Worm (Caenorhabditis elegans) whole organism, L2 larva: ENCODE results near the gene btb-7.

Experiments
- C34F6.9 ChIP-seq: fragments of 150-350 bp; optimal IDR thresholded peaks from 2 replicates; lab custom pipeline; 2014; ENCODE audit warnings: missing biosample characterization, missing genetic modification characterization
- F13H6.1 ChIP-seq: sonication (generic microtip); optimal IDR thresholded peaks from 2 replicates; lab custom pipeline; 2016; ENCODE audit warnings: missing genetic modification characterization, missing compliant biosample characterization
- Y55F3AM.14 ChIP-seq: fragments of 200-800 bp; sonication (Bioruptor generic); optimal IDR thresholded peaks from 2 replicates; lab custom pipeline; 2018; ENCODE audit warnings: mild to moderate bottlenecking, missing genetic modification characterization, missing compliant biosample characterization
- ZK546.5 ChIP-seq: sonication (generic microtip); optimal IDR thresholded peaks from 2 replicates; lab custom pipeline; 2017; ENCODE audit warnings: missing biosample characterization, missing genetic modification characterization
- alr-1 ChIP-seq: fragments of 150-350 bp; optimal IDR thresholded peaks from 2 replicates; lab custom pipeline; 2014; ENCODE audit warnings: missing biosample characterization, missing genetic modification characterization
- ama-1 ChIP-seq: fragments of 150-350 bp; optimal IDR thresholded peaks from 2 replicates; lab custom pipeline; 2018; ENCODE audit warnings: inconsistent platforms
- blmp-1 ChIP-seq: sonication (generic microtip); optimal IDR thresholded peaks from 2 replicates; lab custom pipeline; 2017; ENCODE audit warnings: missing genetic modification characterization, mild to moderate bottlenecking, missing compliant biosample characterization, antibody characterized with exemption, moderate library complexity; ENCODE audit not compliant: insufficient read depth
- ceh-16 ChIP-seq: fragments of 150-350 bp; optimal IDR thresholded peaks from 2 replicates; lab custom pipeline; 2014; ENCODE audit warnings: missing biosample characterization, missing genetic modification characterization
- ceh-82 ChIP-seq: fragments of 150-350 bp; optimal IDR thresholded peaks from 2 replicates; lab custom pipeline; 2014; ENCODE audit warnings: missing biosample characterization, missing genetic modification characterization
- dmd-4 ChIP-seq: sonication (generic microtip); optimal IDR thresholded peaks from 2 replicates; lab custom pipeline; 2017; ENCODE audit warnings: missing biosample characterization, missing genetic modification characterization
- egl-27 ChIP-seq: sonication (generic microtip); optimal IDR thresholded peaks from 3 replicates; lab custom pipeline; 2017; ENCODE audit warnings: missing biosample characterization, missing genetic modification reagents, missing genetic modification characterization
- elt-1 ChIP-seq: fragments of 150-350 bp; optimal IDR thresholded peaks from 2 replicates; lab custom pipeline; 2014; ENCODE audit warnings: missing biosample characterization, missing genetic modification characterization
- elt-3 ChIP-seq: sonication (generic microtip); optimal IDR thresholded peaks from 2 replicates; lab custom pipeline; 2017; ENCODE audit warnings: missing biosample characterization, missing genetic modification characterization
- fos-1 ChIP-seq: fragments of 150-350 bp; optimal IDR thresholded peaks from 2 replicates; lab custom pipeline; 2014; ENCODE audit warnings: missing biosample characterization, missing genetic modification characterization
- gmeb-1 ChIP-seq: fragments of 150-350 bp; optimal IDR thresholded peaks from 2 replicates; lab custom pipeline; 2014; ENCODE audit warnings: missing biosample characterization, missing genetic modification characterization
- lin-11 ChIP-seq: fragments of 150-350 bp; sonication (generic microtip); optimal IDR thresholded peaks from 2 replicates; lab custom pipeline; 2014; ENCODE audit warnings: missing biosample characterization, missing genetic modification characterization, inconsistent platforms, mixed read lengths
- lin-39 ChIP-seq: fragments of 150-350 bp; optimal IDR thresholded peaks from 2 replicates; lab custom pipeline; 2014; ENCODE audit warnings: missing biosample characterization, missing genetic modification reagents, missing genetic modification characterization
- lsy-2 ChIP-seq, 2 experiments: fragments of 150-350 bp in 1 of 2; sonication (generic microtip) in 1 of 2; optimal IDR thresholded peaks; 2 replicates each; lab custom pipeline; 2014 to 2017; ENCODE audit warnings: missing biosample characterization in 2 of 2, missing genetic modification characterization in 2 of 2
- nhr-10 ChIP-seq: sonication (generic microtip); optimal IDR thresholded peaks from 2 replicates; lab custom pipeline; 2017; ENCODE audit warnings: missing biosample characterization, missing genetic modification characterization
- nhr-12 ChIP-seq: fragments of 150-350 bp; optimal IDR thresholded peaks from 2 replicates; lab custom pipeline; 2014; ENCODE audit warnings: missing biosample characterization, missing genetic modification characterization
- nhr-129 ChIP-seq: fragments of 150-350 bp; optimal IDR thresholded peaks from 2 replicates; lab custom pipeline; 2014; ENCODE audit warnings: missing biosample characterization, missing genetic modification characterization
- nhr-23 ChIP-seq: fragments of 150-350 bp; optimal IDR thresholded peaks from 2 replicates; lab custom pipeline; 2014; ENCODE audit warnings: missing biosample characterization, missing genetic modification reagents, missing genetic modification characterization
- nhr-237 ChIP-seq: fragments of 150-350 bp; optimal IDR thresholded peaks from 2 replicates; lab custom pipeline; 2014; ENCODE audit warnings: missing biosample characterization, missing genetic modification characterization
- nhr-25 ChIP-seq: fragments of 150-350 bp; sonication (generic microtip); optimal IDR thresholded peaks from 3 replicates; lab custom pipeline; 2014; ENCODE audit warnings: missing biosample characterization, missing genetic modification characterization
- nhr-77 ChIP-seq: fragments of 150-350 bp; optimal IDR thresholded peaks from 2 replicates; lab custom pipeline; 2014; ENCODE audit warnings: missing biosample characterization, missing genetic modification characterization
- peb-1 ChIP-seq: fragments of 150-350 bp; optimal IDR thresholded peaks from 2 replicates; lab custom pipeline; 2014; ENCODE audit warnings: missing biosample characterization, missing genetic modification characterization
- sem-4 ChIP-seq: fragments of 150-350 bp; optimal IDR thresholded peaks from 2 replicates; lab custom pipeline; 2014; ENCODE audit warnings: missing biosample characterization, missing genetic modification reagents, missing genetic modification characterization
- skn-1 ChIP-seq: sonication (generic microtip); optimal IDR thresholded peaks from 2 replicates; lab custom pipeline; 2017; ENCODE audit warnings: missing biosample characterization, missing genetic modification characterization
- sma-9 ChIP-seq, 2 experiments: fragments of 150-350 bp in 1 of 2; sonication (generic microtip) in 1 of 2; optimal IDR thresholded peaks; 2 replicates each; lab custom pipeline; 2014 to 2016; ENCODE audit warnings: missing genetic modification characterization in 2 of 2, mild to moderate bottlenecking in 1 of 2, missing biosample characterization in 1 of 2, missing compliant biosample characterization in 1 of 2, missing genetic modification reagents in 1 of 2, moderate library complexity in 1 of 2
- snpc-4 ChIP-seq: fragments of 150-350 bp; optimal IDR thresholded peaks from 2 replicates; lab custom pipeline; 2014; ENCODE audit warnings: missing biosample characterization, missing genetic modification characterization
- unc-39 ChIP-seq: fragments of 150-350 bp; optimal IDR thresholded peaks from 2 replicates; lab custom pipeline; 2014; ENCODE audit warnings: missing biosample characterization, missing genetic modification characterization
- unc-62 ChIP-seq: fragments of 150-350 bp; optimal IDR thresholded peaks from 2 replicates; lab custom pipeline; 2014; ENCODE audit warnings: missing biosample characterization, missing genetic modification reagents, missing genetic modification characterization
- ztf-1 ChIP-seq: fragments of 200-800 bp; sonication (Bioruptor generic); conservative IDR thresholded peaks from 2 replicates; pipeline ENCODE4 v1.3.6; 2022; ENCODE audit warnings: missing genetic modification characterization, missing compliant biosample characterization
- ztf-11 ChIP-seq: sonication (generic microtip); optimal IDR thresholded peaks from 2 replicates; lab custom pipeline; 2017; ENCODE audit warnings: missing biosample characterization, missing genetic modification characterization
- ztf-4 ChIP-seq: fragments of 150-350 bp; optimal IDR thresholded peaks from 2 replicates; lab custom pipeline; 2014; ENCODE audit warnings: missing biosample characterization, missing genetic modification characterization

Gene btb-7

ce11 chrII:1683742-1684141, 29.3 kb upstream of the btb-7 start, which contains the start of gene fbxb-25:
Gene fbxb-25, plus strand, starts transcription at chrII:1684042.
- no peak for TF ChIP-seq lin-11 (tag; lab: Kevin White, UChicago)
- TF ChIP-seq fos-1: no peak
- TF ChIP-seq gmeb-1: no peak
- TF ChIP-seq nhr-10 (tag; lab: Kevin White, UChicago): no peak
- TF ChIP-seq sem-4 (tag; lab: Kevin White, UChicago): no peak
- TF ChIP-seq elt-1 (tag; lab: Kevin White, UChicago): no peak
- no peak for TF ChIP-seq blmp-1 (tag; lab: Kevin White, UChicago)
- TF ChIP-seq ztf-11 (tag; lab: Kevin White, UChicago): no peak
- TF ChIP-seq nhr-129 (tag; lab: Kevin White, UChicago): no peak
- no peak for TF ChIP-seq sma-9 (GFP tag; optimal IDR thresholded peaks at IDR 0.05; lab: Kevin White, UChicago)
- TF ChIP-seq sma-9 (tag; optimal IDR thresholded peaks at IDR 0.05; lab: Kevin White, UChicago): no peak
- no peak for TF ChIP-seq C34F6.9
- no peak for TF ChIP-seq ama-1 (lab: Kevin White, UChicago)
- no peak for TF ChIP-seq Y55F3AM.14 (GFP tag; lab: Kevin White, UChicago)
- TF ChIP-seq nhr-77 (tag; lab: Kevin White, UChicago): no peak
- TF ChIP-seq skn-1 (tag; lab: Kevin White, UChicago): no peak
- no peak for TF ChIP-seq ztf-1 (GFP tag; lab: Robert Waterston, UW)

DNA sequence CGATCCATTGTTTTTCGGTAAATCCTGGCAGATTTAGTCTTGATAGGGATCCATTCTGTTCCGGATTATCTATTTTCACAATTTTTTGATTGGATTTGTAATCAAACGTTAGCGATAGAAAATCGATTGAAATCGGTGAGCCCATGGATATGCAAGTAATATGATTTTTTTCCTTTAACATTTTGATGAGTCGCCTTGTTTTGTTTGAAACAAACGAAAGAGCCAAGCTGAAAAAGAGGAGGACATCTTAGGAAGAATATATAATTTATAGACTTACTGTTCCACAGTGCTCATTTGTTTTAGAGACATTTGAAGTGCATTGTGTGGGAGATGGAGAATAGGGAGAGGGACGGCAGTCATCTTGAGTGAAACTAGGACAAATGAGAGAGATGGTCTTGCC, 24.2 kb upstream of the btb-7 start, which contains the start of the genes fbxb-18 and fbxb-19:
TSS of gene fbxb-18 (minus strand) at position 101 of the 400 bp plus-strand sequence.
TSS of gene fbxb-19 (minus strand) at position 369 of the 400 bp plus-strand sequence.
- TF ChIP-seq snpc-4 (tag; lab: Kevin White, UChicago) (no peak), nhr-77 (tag; lab: Kevin White, UChicago) (no peak), ceh-16 (tag; lab: Kevin White, UChicago) (no peak), ceh-82 (tag; lab: Kevin White, UChicago) (no peak), peb-1 (tag; lab: Kevin White, UChicago) (no peak), lin-39 (tag; lab: Kevin White, UChicago) (no peak), ztf-1 (GFP tag; lab: Robert Waterston, UW) (no peak), elt-1 (tag; lab: Kevin White, UChicago) (no peak), sem-4 (tag; lab: Kevin White, UChicago) (no peak), F13H6.1 (tag; lab: Kevin White, UChicago) (no peak), nhr-237 (tag; lab: Kevin White, UChicago) (no peak)

DNA sequence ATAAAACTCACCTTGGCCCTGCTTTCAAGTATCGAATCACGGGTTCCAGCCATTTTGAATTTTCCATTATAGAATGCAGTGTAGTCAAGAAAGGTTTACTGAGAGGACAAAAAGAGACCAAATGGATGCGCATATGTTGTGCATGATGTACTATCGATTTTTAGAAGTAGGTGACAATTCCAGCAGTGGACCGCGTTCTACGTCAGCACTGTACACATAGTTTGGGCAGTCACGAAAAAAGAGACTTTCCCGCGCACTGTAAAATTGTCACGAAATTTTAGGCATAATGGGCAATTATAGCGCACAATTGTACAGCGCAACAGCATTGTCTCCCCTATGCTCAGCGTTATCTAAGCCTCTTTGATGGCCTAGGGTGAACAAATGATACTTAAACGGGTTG, 22.0 kb upstream of the btb-7 start, which contains the start of gene fbxc-22:
TSS of gene fbxc-22 (minus strand) at position 101 of the 400 bp plus-strand sequence.
- TF ChIP-seq C34F6.9 (no peak), ZK546.5 (tag; lab: Kevin White, UChicago) (no peak), ztf-11 (tag; lab: Kevin White, UChicago) (no peak), unc-62 (GFP tag; lab: Kevin White, UChicago) (no peak), F13H6.1 (tag; lab: Kevin White, UChicago) (no peak), snpc-4 (tag; lab: Kevin White, UChicago) (no peak), sma-9 (GFP tag; optimal IDR thresholded peaks at IDR 0.05; lab: Kevin White, UChicago) (no peak), sma-9 (tag; optimal IDR thresholded peaks at IDR 0.05; lab: Kevin White, UChicago) (no peak), lin-11 (tag; lab: Kevin White, UChicago) (no peak)

DNA sequence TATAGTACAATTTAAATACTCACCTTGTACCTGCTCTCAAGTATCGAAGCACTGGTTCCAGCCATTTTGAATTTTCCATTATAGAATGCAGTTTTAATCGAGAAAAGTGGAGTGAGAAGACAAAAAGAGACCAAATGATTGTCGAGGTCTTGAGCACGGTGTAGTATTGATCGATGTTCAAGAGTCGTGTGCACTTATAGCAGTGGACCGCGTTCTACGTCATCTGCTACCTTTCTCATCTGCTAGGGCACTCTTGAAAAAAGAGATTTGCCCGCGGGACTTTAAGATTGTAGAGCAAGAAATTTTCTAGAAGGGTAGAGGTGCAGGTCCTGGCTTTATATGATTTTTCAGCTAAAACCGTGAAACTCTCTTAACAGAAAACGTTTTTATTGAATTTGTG, 20.2 kb upstream of the btb-7 start, which contains the start of gene fbxc-21:
TSS of gene fbxc-21 (minus strand) at position 101 of the 400 bp plus-strand sequence.
- TF ChIP-seq ztf-4 (no peak), sem-4 (tag; lab: Kevin White, UChicago) (no peak), nhr-25 (tag; lab: Kevin White, UChicago) (no peak), egl-27 (tag; lab: Kevin White, UChicago) (no peak), nhr-12 (tag; lab: Kevin White, UChicago) (no peak), nhr-23 (tag; lab: Kevin White, UChicago) (no peak), alr-1 (tag; lab: Kevin White, UChicago) (no peak), elt-3 (tag; lab: Kevin White, UChicago) (no peak), gmeb-1 (no peak), nhr-10 (tag; lab: Kevin White, UChicago) (no peak), blmp-1 (tag; lab: Kevin White, UChicago) (no peak), ceh-16 (tag; lab: Kevin White, UChicago) (no peak), ama-1 (lab: Kevin White, UChicago) (no peak), skn-1 (tag; lab: Kevin White, UChicago) (no peak), dmd-4 (tag; lab: Kevin White, UChicago) (no peak), elt-1 (tag; lab: Kevin White, UChicago) (no peak), lsy-2 (tag; optimal IDR thresholded peaks at IDR 0.05; lab: Kevin White, UChicago) (no peak), unc-39 (tag; lab: Kevin White, UChicago) (no peak)
